Worm (Caenorhabditis elegans) whole organism, young adult: ENCODE results near the gene C49G7.7.

Experiments
- C06A6.2 ChIP-seq: fragments of 200-800 bp; sonication (Bioruptor generic); conservative IDR thresholded peaks from 2 replicates; pipeline ENCODE4 v1.3.6; 2022; ENCODE audit warnings: missing genetic modification characterization, missing compliant biosample characterization
- D2030.7 ChIP-seq: fragments of 200-800 bp; sonication (Bioruptor generic); IDR thresholded peaks from 2 replicates; pipeline ENCODE4 v1.3.6; 2022; ENCODE audit warnings: missing genetic modification reagents, missing genetic modification characterization, missing compliant biosample characterization
- F10E7.11 ChIP-seq: sonication (generic microtip); optimal IDR thresholded peaks from 2 replicates; lab custom pipeline; 2017; ENCODE audit warnings: mild to moderate bottlenecking, missing genetic modification characterization, moderate library complexity, missing compliant biosample characterization
- F33H1.4 ChIP-seq: fragments of 200-800 bp; sonication (Bioruptor generic); IDR thresholded peaks from 2 replicates; pipeline ENCODE4 v1.3.6; 2022; ENCODE audit warnings: missing genetic modification reagents, missing genetic modification characterization, missing compliant biosample characterization
- F49E8.2 ChIP-seq: sonication (generic microtip); optimal IDR thresholded peaks from 3 replicates; lab custom pipeline; 2017; ENCODE audit warnings: missing genetic modification characterization, mild to moderate bottlenecking, missing compliant biosample characterization, antibody characterized with exemption, moderate library complexity; ENCODE audit not compliant: insufficient read depth
- F57C9.4 ChIP-seq: sonication (generic microtip); optimal IDR thresholded peaks from 2 replicates; lab custom pipeline; 2017; ENCODE audit warnings: mild to moderate bottlenecking, missing genetic modification characterization, missing compliant biosample characterization
- K11D2.4 ChIP-seq: fragments of 200-800 bp; sonication (Bioruptor generic); IDR thresholded peaks from 2 replicates; pipeline ENCODE4 v1.3.6; 2022; ENCODE audit warnings: missing genetic modification reagents, missing genetic modification characterization, missing compliant biosample characterization
- T26A5.8 ChIP-seq: sonication (generic microtip); optimal IDR thresholded peaks from 2 replicates; lab custom pipeline; 2016; ENCODE audit warnings: missing genetic modification characterization, missing compliant biosample characterization
- Y53G8AR.9 ChIP-seq: fragments of 200-800 bp; sonication (Bioruptor generic); conservative IDR thresholded peaks from 2 replicates; pipeline ENCODE4 v1.3.6; 2022; ENCODE audit warnings: missing genetic modification reagents, missing genetic modification characterization, missing compliant biosample characterization
- Y79H2A.3 ChIP-seq: fragments of 200-800 bp; sonication (Bioruptor generic); conservative IDR thresholded peaks from 2 replicates; pipeline ENCODE4 v1.3.6; 2022; ENCODE audit warnings: missing genetic modification reagents, missing genetic modification characterization, missing compliant biosample characterization
- Y95B8A.8 ChIP-seq: fragments of 200-800 bp; sonication (Bioruptor generic); IDR thresholded peaks from 2 replicates; pipeline ENCODE4 v1.3.6; 2022; ENCODE audit warnings: missing genetic modification reagents, missing genetic modification characterization, missing compliant biosample characterization
- aptf-2 ChIP-seq: fragments of 200-800 bp; sonication (Bioruptor generic); conservative IDR thresholded peaks from 2 replicates; pipeline ENCODE4 v1.3.6; 2022; ENCODE audit warnings: missing genetic modification reagents, missing genetic modification characterization, missing compliant biosample characterization
- atf-7 ChIP-seq: sonication (generic microtip); optimal IDR thresholded peaks from 2 replicates; lab custom pipeline; 2017; ENCODE audit warnings: mild to moderate bottlenecking, missing genetic modification characterization, missing compliant biosample characterization
- attf-5 ChIP-seq: fragments of 200-800 bp; sonication (Bioruptor generic); optimal IDR thresholded peaks from 2 replicates; lab custom pipeline; 2018; ENCODE audit warnings: mild to moderate bottlenecking, missing genetic modification characterization, missing compliant biosample characterization
- attf-6 ChIP-seq: fragments of 200-800 bp; sonication (Bioruptor generic); IDR thresholded peaks from 2 replicates; pipeline ENCODE4 v1.3.6; 2022; ENCODE audit warnings: missing genetic modification reagents, missing genetic modification characterization, missing compliant biosample characterization
- bed-1 ChIP-seq: fragments of 200-800 bp; sonication (Bioruptor generic); IDR thresholded peaks from 2 replicates; pipeline ENCODE4 v1.3.6; 2022; ENCODE audit warnings: missing genetic modification reagents, missing genetic modification characterization, missing compliant biosample characterization
- ceh-100 ChIP-seq: fragments of 200-800 bp; sonication (Bioruptor generic); IDR thresholded peaks from 2 replicates; pipeline ENCODE4 v1.3.6; 2022; ENCODE audit warnings: missing genetic modification reagents, missing genetic modification characterization, missing compliant biosample characterization
- ceh-91 ChIP-seq: fragments of 200-800 bp; sonication (Bioruptor generic); IDR thresholded peaks from 2 replicates; pipeline ENCODE4 v1.3.6; 2022; ENCODE audit warnings: missing genetic modification reagents, missing genetic modification characterization, missing compliant biosample characterization
- chd-7 ChIP-seq: sonication (generic microtip); optimal IDR thresholded peaks from 2 replicates; lab custom pipeline; 2016; ENCODE audit warnings: mild to moderate bottlenecking, missing genetic modification characterization, moderate library complexity, missing compliant biosample characterization
- dpl-1 ChIP-seq: fragments of 150-350 bp; optimal IDR thresholded peaks from 2 replicates; lab custom pipeline; 2014; ENCODE audit warnings: missing biosample characterization, missing genetic modification reagents, missing genetic modification characterization
- efl-1 ChIP-seq: fragments of 150-350 bp; optimal IDR thresholded peaks from 2 replicates; lab custom pipeline; 2014; ENCODE audit warnings: missing biosample characterization, missing genetic modification reagents, missing genetic modification characterization
- ekl-4 ChIP-seq: fragments of 200-800 bp; sonication (Bioruptor generic); IDR thresholded peaks from 2 replicates; pipeline ENCODE4 v1.3.6; 2022; ENCODE audit warnings: missing genetic modification reagents, missing genetic modification characterization, missing compliant biosample characterization
- hmg-1.2 ChIP-seq: fragments of 200-800 bp; sonication (Bioruptor generic); IDR thresholded peaks from 2 replicates; pipeline ENCODE4 v1.3.6; 2022; ENCODE audit warnings: missing genetic modification reagents, missing genetic modification characterization, missing compliant biosample characterization
- hrde-1 ChIP-seq: sonication (generic microtip); optimal IDR thresholded peaks from 2 replicates; lab custom pipeline; 2016; ENCODE audit warnings: missing genetic modification characterization, mild to moderate bottlenecking, missing compliant biosample characterization, moderate library complexity, missing genotype, missing genetic modification reagents, borderline replicate concordance
- hsf-1 ChIP-seq: fragments of 200-800 bp; sonication (Bioruptor generic); IDR thresholded peaks from 2 replicates; pipeline ENCODE4 v1.3.6; 2022; ENCODE audit warnings: missing genetic modification reagents, missing genetic modification characterization, missing compliant biosample characterization
- lsy-27 ChIP-seq: sonication (generic microtip); optimal IDR thresholded peaks from 2 replicates; lab custom pipeline; 2017; ENCODE audit warnings: missing genetic modification characterization, mild to moderate bottlenecking, missing compliant biosample characterization, antibody characterized with exemption, missing genotype, borderline replicate concordance; ENCODE audit not compliant: insufficient read depth
- madf-6 ChIP-seq: fragments of 200-800 bp; sonication (Bioruptor generic); IDR thresholded peaks from 2 replicates; pipeline ENCODE4 v1.3.6; 2022; ENCODE audit warnings: missing genetic modification reagents, missing genetic modification characterization, missing compliant biosample characterization
- madf-8 ChIP-seq: fragments of 200-800 bp; sonication (Bioruptor generic); conservative IDR thresholded peaks from 2 replicates; pipeline ENCODE4 v1.3.6; 2022; ENCODE audit warnings: missing genetic modification reagents, missing genetic modification characterization, missing compliant biosample characterization
- nfya-1 ChIP-seq: sonication (generic microtip); optimal IDR thresholded peaks from 2 replicates; lab custom pipeline; 2017; ENCODE audit warnings: antibody characterized with exemption, missing compliant biosample characterization, missing genetic modification characterization, borderline replicate concordance; ENCODE audit not compliant: insufficient read depth
- nfyb-1 ChIP-seq: fragments of 200-800 bp; sonication (Bioruptor generic); IDR thresholded peaks from 2 replicates; pipeline ENCODE4 v1.3.6; 2022; ENCODE audit warnings: missing genetic modification reagents, missing genetic modification characterization, missing compliant biosample characterization
- nhr-90 ChIP-seq: sonication (generic microtip); optimal IDR thresholded peaks from 2 replicates; lab custom pipeline; 2016; ENCODE audit warnings: missing genotype, mild to moderate bottlenecking, missing genetic modification characterization, missing compliant biosample characterization
- repo-1 ChIP-seq: sonication (generic microtip); optimal IDR thresholded peaks from 2 replicates; lab custom pipeline; 2017; ENCODE audit warnings: mild to moderate bottlenecking, missing genetic modification characterization, missing compliant biosample characterization
- sea-2 ChIP-seq: fragments of 200-800 bp; sonication (Bioruptor generic); IDR thresholded peaks from 2 replicates; pipeline ENCODE4 v1.3.6; 2022; ENCODE audit warnings: missing genetic modification characterization, missing compliant biosample characterization
- snpc-1.1 ChIP-seq: sonication (generic microtip); optimal IDR thresholded peaks from 2 replicates; lab custom pipeline; 2017; ENCODE audit warnings: missing genetic modification characterization, mild to moderate bottlenecking, missing compliant biosample characterization, antibody characterized with exemption, moderate library complexity, missing genotype, missing genetic modification reagents; ENCODE audit not compliant: insufficient read depth
- xnd-1 ChIP-seq: sonication (generic microtip); optimal IDR thresholded peaks from 2 replicates; lab custom pipeline; 2016; ENCODE audit warnings: missing genotype, missing genetic modification reagents, missing genetic modification characterization, missing compliant biosample characterization
- zfh-2 ChIP-seq: fragments of 200-800 bp; sonication (Bioruptor generic); conservative IDR thresholded peaks from 2 replicates; pipeline ENCODE4 v1.3.6; 2022; ENCODE audit warnings: missing genetic modification reagents, missing genetic modification characterization, missing compliant biosample characterization
- ztf-22 ChIP-seq: fragments of 200-800 bp; sonication (Bioruptor generic); optimal IDR thresholded peaks from 2 replicates; lab custom pipeline; 2018; ENCODE audit warnings: mild to moderate bottlenecking, missing genetic modification characterization, moderate library complexity, missing compliant biosample characterization

Gene C49G7.7

DNA sequence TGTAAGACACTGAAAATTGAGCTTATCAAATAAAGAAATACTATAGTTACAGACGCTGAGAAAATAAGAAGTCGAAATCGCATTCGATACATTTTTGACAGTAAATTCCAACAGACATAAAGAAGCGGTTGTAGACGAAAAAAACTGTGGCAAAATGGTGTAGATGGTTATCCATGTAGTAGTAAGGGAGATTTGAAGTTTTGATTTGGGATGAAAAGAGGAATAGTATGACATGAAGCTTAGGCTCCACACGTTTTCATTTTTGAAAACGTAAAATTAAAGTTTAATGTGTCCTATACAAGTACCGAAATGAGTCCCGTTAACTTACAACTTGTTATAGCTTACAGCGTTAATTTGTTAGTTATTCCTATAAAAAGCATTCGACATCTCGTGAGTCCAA is 40.2 kb upstream of the C49G7.7 start, which contains the start of gene K09D9.9:
TSS of gene K09D9.9 (minus strand) at position 101 of the 400 bp plus-strand sequence.
- TF ChIP-seq nhr-90 = no peak
- TF ChIP-seq lsy-27 (tag; lab: Kevin White, UChicago) = no peak
- no peak for TF ChIP-seq nfyb-1 (GFP tag; lab: Robert Waterston, UW)
- no peak for TF ChIP-seq madf-8 (GFP tag; lab: Robert Waterston, UW)
- no peak for TF ChIP-seq C06A6.2
- no peak for TF ChIP-seq T26A5.8 (tag; lab: Kevin White, UChicago)
- TF ChIP-seq Y53G8AR.9 (GFP tag; lab: Robert Waterston, UW) = no peak
- TF ChIP-seq ekl-4 (GFP tag; lab: Robert Waterston, UW) = no peak
- no peak for TF ChIP-seq K11D2.4 (GFP tag; lab: Robert Waterston, UW)
- TF ChIP-seq hrde-1 (tag; lab: Kevin White, UChicago) = no peak
- no peak for TF ChIP-seq ztf-22 (GFP tag; lab: Kevin White, UChicago)
- TF ChIP-seq attf-6 = no peak
- no peak for TF ChIP-seq Y79H2A.3
- no peak for TF ChIP-seq chd-7 (tag; lab: Kevin White, UChicago)
- TF ChIP-seq snpc-1.1 = no peak
- no peak for TF ChIP-seq repo-1 (tag; lab: Kevin White, UChicago)
- TF ChIP-seq Y95B8A.8 (GFP tag; lab: Robert Waterston, UW) = no peak
- TF ChIP-seq, all 124 proteins: peak for 0

DNA sequence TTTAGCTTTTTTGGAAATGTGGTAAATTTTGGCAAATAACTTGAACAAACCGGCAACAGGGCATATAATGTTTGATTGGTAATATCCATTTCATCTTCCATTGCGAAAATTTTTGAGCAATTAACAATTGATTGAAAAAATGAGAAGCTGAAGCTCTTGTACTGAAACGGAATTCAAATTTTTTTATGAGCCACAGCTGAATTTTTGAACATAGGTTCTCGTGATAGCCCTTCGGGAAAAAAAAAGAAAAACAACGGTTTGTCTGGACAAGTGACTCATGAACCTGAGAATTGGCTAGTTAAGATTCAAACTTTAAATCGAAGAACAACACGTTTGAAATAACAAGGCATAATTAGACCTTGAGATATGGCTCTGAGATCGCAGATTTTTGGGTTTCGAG is 38.4 kb upstream of the C49G7.7 start, which contains the start of gene srx-62:
TSS of gene srx-62 (minus strand) at position 101 of the 400 bp plus-strand sequence.
- TF ChIP-seq sea-2 (GFP tag; lab: Robert Waterston, UW) (no peak), T26A5.8 (tag; lab: Kevin White, UChicago) (no peak), F10E7.11 (tag; lab: Kevin White, UChicago) (no peak), atf-7 (no peak), nfya-1 (no peak)

DNA sequence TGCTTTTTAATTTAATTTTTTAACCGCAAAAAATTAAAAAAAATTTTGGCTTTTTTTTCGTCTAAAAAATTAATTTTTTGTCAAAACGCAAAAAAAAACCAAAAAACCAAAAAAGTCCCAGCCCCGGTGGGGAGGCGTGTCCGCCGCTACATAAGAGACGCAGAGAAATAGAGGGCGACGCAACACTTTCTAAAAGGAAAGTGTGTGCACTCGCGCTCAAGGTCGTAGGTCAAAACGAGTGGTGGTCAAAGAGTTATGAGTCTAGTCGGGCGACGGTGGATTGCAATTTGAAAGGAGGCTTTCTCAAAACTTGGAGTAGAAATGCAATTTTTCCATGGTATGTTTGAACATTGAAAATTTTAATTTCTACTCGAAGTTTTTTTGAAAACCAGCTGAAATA is 29.7 kb upstream of the C49G7.7 start:
- peak; percentile 46; the same call in 1 of the 2 replicates for TF ChIP-seq D2030.7
- 0 out of 2 replicates have a peak, but pooled peaks have one; percentile 17 for TF ChIP-seq ceh-91 (GFP tag; lab: Robert Waterston, UW)
- peak; percentile 93 for TF ChIP-seq madf-8 (GFP tag; lab: Robert Waterston, UW)
- TF ChIP-seq F49E8.2 (tag; lab: Kevin White, UChicago) = no peak
- peak; percentile 58; the same call in 1 of the 2 replicates for TF ChIP-seq hsf-1
- TF ChIP-seq ceh-100 = 0 out of 2 replicates have a peak, but pooled peaks have one; percentile 10
- peak; percentile 30; the same call in 1 of the 2 replicates for TF ChIP-seq F33H1.4 (GFP tag; lab: Robert Waterston, UW)
- TF ChIP-seq aptf-2 (GFP tag; lab: Robert Waterston, UW) = 0 out of 2 replicates have a peak, but pooled peaks have one; percentile 35
- no peak for TF ChIP-seq bed-1 (GFP tag; lab: Robert Waterston, UW)
- TF ChIP-seq F57C9.4 = no peak
- peak; percentile 77 for TF ChIP-seq hmg-1.2 (GFP tag; lab: Robert Waterston, UW)
- TF ChIP-seq dpl-1 (GFP tag; lab: Kevin White, UChicago) = peak; percentile 62
- TF ChIP-seq attf-5 (GFP tag; lab: Kevin White, UChicago) = no peak
- peak; percentile 88 for TF ChIP-seq efl-1 (GFP tag; lab: Kevin White, UChicago)
- no peak for TF ChIP-seq zfh-2 (GFP tag; lab: Robert Waterston, UW)
- peak; percentile 96 for TF ChIP-seq madf-6 (GFP tag; lab: Robert Waterston, UW)
- TF ChIP-seq nfya-1 = no peak
- TF ChIP-seq xnd-1 (tag; lab: Kevin White, UChicago) = peak; percentile 90
